Worm (Caenorhabditis elegans) whole organism, L2 larva: ENCODE measurements around the gene rpl-36.A.

ENCODE experiments used
- nhr-12 ChIP-seq: fragments of 150-350 bp; optimal IDR thresholded peaks from 2 replicates; lab custom pipeline; 2014; ENCODE audit warnings: missing biosample characterization, missing genetic modification characterization
- unc-55 ChIP-seq: fragments of 150-350 bp; sonication (generic microtip); optimal IDR thresholded peaks from 3 replicates; lab custom pipeline; 2014; ENCODE audit warnings: missing biosample characterization, missing genetic modification reagents, missing genetic modification characterization
- ztf-11 ChIP-seq: sonication (generic microtip); optimal IDR thresholded peaks from 2 replicates; lab custom pipeline; 2017; ENCODE audit warnings: missing biosample characterization, missing genetic modification characterization

DNA sequence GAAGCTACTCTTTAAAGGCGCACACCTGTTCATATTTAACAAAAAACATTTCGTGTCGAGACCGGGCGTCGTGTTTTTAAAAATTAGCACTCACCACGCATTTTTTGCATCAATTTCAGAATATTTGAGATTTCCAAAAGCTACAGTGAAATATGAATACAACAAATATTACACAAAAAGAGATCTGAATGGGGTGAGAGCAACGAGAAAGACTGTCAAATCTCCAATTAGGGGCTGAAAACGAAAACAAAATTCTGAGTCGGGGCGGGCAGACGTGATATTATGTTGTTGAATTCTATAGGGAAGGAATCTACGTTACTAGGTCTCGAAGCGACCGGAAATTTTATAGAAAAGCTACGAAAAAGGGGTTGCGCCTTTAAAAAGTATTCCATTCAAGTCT is 6.7 kb upstream of the rpl-36.A start, which contains the start of gene C09H10.5:
- TF ChIP-seq nhr-12 (tag; lab: Kevin White, UChicago) = no peak
- no peak for TF ChIP-seq unc-55 (GFP tag; lab: Kevin White, UChicago)
- no peak for TF ChIP-seq ztf-11 (tag; lab: Kevin White, UChicago)
